Worm (Caenorhabditis elegans) whole organism, L1 larva: ENCODE results near the gene nlp-11.

Experiments used
- C16A3.4 ChIP-seq: fragments of 150-350 bp; optimal IDR thresholded peaks from 2 replicates; lab custom pipeline; 2014; ENCODE audit warnings: missing biosample characterization, missing genetic modification characterization
- F16B12.6 ChIP-seq: fragments of 150-350 bp; optimal IDR thresholded peaks from 2 replicates; lab custom pipeline; 2014; ENCODE audit warnings: missing biosample characterization, missing genetic modification characterization
- aly-2 ChIP-seq: fragments of 150-350 bp; optimal IDR thresholded peaks from 2 replicates; lab custom pipeline; 2014; ENCODE audit warnings: missing biosample characterization, missing genetic modification characterization
- ama-1 ChIP-seq: fragments of 150-350 bp; optimal IDR thresholded peaks from 2 replicates; lab custom pipeline; 2014
- blmp-1 ChIP-seq: fragments of 150-350 bp; optimal IDR thresholded peaks from 2 replicates; lab custom pipeline; 2014; ENCODE audit warnings: missing biosample characterization, missing genetic modification characterization
- ceh-82 ChIP-seq, 3 experiments: fragments of 150-350 bp in 1 of 3; sonication (generic microtip) in 2 of 3; optimal IDR thresholded peaks; 2 replicates each; lab custom pipeline; 2014 to 2017; ENCODE audit warnings: missing biosample characterization in 3 of 3, missing genetic modification characterization in 3 of 3
- dpl-1 ChIP-seq, 3 experiments: fragments of 150-350 bp in 2 of 3; sonication (generic microtip) in 1 of 3; optimal IDR thresholded peaks; 2 replicates each; lab custom pipeline; 2014 to 2017; ENCODE audit warnings: missing biosample characterization in 3 of 3, missing genetic modification characterization in 3 of 3, missing genetic modification reagents in 3 of 3
- efl-1 ChIP-seq, 4 experiments: fragments of 150-350 bp; optimal IDR thresholded peaks in 3 of 4; peaks in 1 of 4; 1 replicate in 1 of 4; 2 replicates in 3 of 4; lab custom pipeline; 2014; ENCODE audit warnings: missing biosample characterization in 2 of 4, missing genetic modification characterization in 2 of 4, missing genetic modification reagents in 2 of 4
- elt-3 ChIP-seq, 6 experiments: fragments of 150-350 bp in 1 of 6; sonication (generic microtip); optimal IDR thresholded peaks; 2 replicates each; lab custom pipeline; 2017 to 2018; ENCODE audit warnings: missing biosample characterization in 6 of 6, missing genetic modification characterization in 6 of 6, inconsistent platforms in 1 of 6
- fkh-4 ChIP-seq: sonication (generic microtip); optimal IDR thresholded peaks from 2 replicates; lab custom pipeline; 2016; ENCODE audit warnings: missing compliant biosample characterization, missing genetic modification characterization, borderline replicate concordance
- fkh-8 ChIP-seq: sonication (generic microtip); optimal IDR thresholded peaks from 2 replicates; lab custom pipeline; 2016; ENCODE audit warnings: mild to moderate bottlenecking, missing genetic modification characterization, missing compliant biosample characterization
- fos-1 ChIP-seq: fragments of 150-350 bp; optimal IDR thresholded peaks from 2 replicates; lab custom pipeline; 2014; ENCODE audit warnings: missing biosample characterization, missing genetic modification characterization
- hlh-4 ChIP-seq: sonication (generic microtip); optimal IDR thresholded peaks from 2 replicates; lab custom pipeline; 2016; ENCODE audit warnings: mild to moderate bottlenecking, missing genetic modification characterization, missing compliant biosample characterization
- irx-1 ChIP-seq: sonication (generic microtip); optimal IDR thresholded peaks from 2 replicates; lab custom pipeline; 2016; ENCODE audit warnings: missing genetic modification characterization, missing compliant biosample characterization
- lin-13 ChIP-seq: fragments of 150-350 bp; optimal IDR thresholded peaks from 2 replicates; lab custom pipeline; 2014; ENCODE audit warnings: missing biosample characterization, missing genetic modification reagents, missing genetic modification characterization
- lin-14 ChIP-seq: fragments of 200-800 bp; sonication (Bioruptor generic); optimal IDR thresholded peaks from 2 replicates; lab custom pipeline; 2018; ENCODE audit warnings: mild to moderate bottlenecking, missing genetic modification characterization, moderate library complexity, missing compliant biosample characterization
- lin-15B ChIP-seq: fragments of 150-350 bp; sonication (generic microtip); optimal IDR thresholded peaks from 3 replicates; lab custom pipeline; 2014; ENCODE audit warnings: missing biosample characterization, missing genetic modification characterization
- lin-35 ChIP-seq, 2 experiments: fragments of 150-350 bp; optimal IDR thresholded peaks; 2 replicates each; lab custom pipeline; 2014; ENCODE audit warnings: missing biosample characterization in 2 of 2, missing genetic modification characterization in 2 of 2, missing genetic modification reagents in 2 of 2
- lin-39 ChIP-seq: fragments of 150-350 bp; optimal IDR thresholded peaks from 2 replicates; lab custom pipeline; 2014; ENCODE audit warnings: missing biosample characterization, missing genetic modification reagents, missing genetic modification characterization
- lir-3 ChIP-seq: sonication (generic microtip); optimal IDR thresholded peaks from 2 replicates; lab custom pipeline; 2016; ENCODE audit warnings: mild to moderate bottlenecking, missing genetic modification characterization, moderate library complexity, missing compliant biosample characterization; ENCODE audit not compliant: poor library complexity
- lsy-2 ChIP-seq, 2 experiments: fragments of 150-350 bp; optimal IDR thresholded peaks; 2 replicates each; lab custom pipeline; 2014; ENCODE audit warnings: missing biosample characterization in 2 of 2, missing genetic modification characterization in 2 of 2
- mdl-1 ChIP-seq, 2 experiments: fragments of 150-350 bp; optimal IDR thresholded peaks; 2 replicates each; lab custom pipeline; 2014 to 2017; ENCODE audit warnings: missing biosample characterization in 2 of 2, missing genetic modification characterization in 2 of 2, inconsistent platforms in 1 of 2
- mef-2 ChIP-seq: fragments of 150-350 bp; optimal IDR thresholded peaks from 2 replicates; lab custom pipeline; 2014; ENCODE audit warnings: missing biosample characterization, missing genetic modification characterization
- mep-1 ChIP-seq: fragments of 150-350 bp; optimal IDR thresholded peaks from 2 replicates; lab custom pipeline; 2014; ENCODE audit warnings: missing biosample characterization, missing genetic modification characterization
- nhr-11 ChIP-seq: fragments of 150-350 bp; optimal IDR thresholded peaks from 2 replicates; lab custom pipeline; 2014; ENCODE audit warnings: missing biosample characterization, missing genetic modification characterization
- nhr-12 ChIP-seq: sonication (generic microtip); optimal IDR thresholded peaks from 2 replicates; lab custom pipeline; 2017; ENCODE audit warnings: missing biosample characterization, missing genetic modification characterization
- nhr-19 ChIP-seq: fragments of 200-800 bp; sonication (Bioruptor generic); conservative IDR thresholded peaks from 2 replicates; pipeline ENCODE4 v1.3.6; 2022; ENCODE audit warnings: missing genetic modification characterization, missing compliant biosample characterization
- nhr-20 ChIP-seq: sonication (generic microtip); optimal IDR thresholded peaks from 2 replicates; lab custom pipeline; 2016; ENCODE audit warnings: mild to moderate bottlenecking, missing genetic modification characterization, missing compliant biosample characterization
- nhr-237 ChIP-seq: fragments of 150-350 bp; optimal IDR thresholded peaks from 2 replicates; lab custom pipeline; 2014; ENCODE audit warnings: missing biosample characterization, missing genetic modification characterization
- nhr-28 ChIP-seq: fragments of 150-350 bp; optimal IDR thresholded peaks from 2 replicates; lab custom pipeline; 2014; ENCODE audit warnings: missing biosample characterization, missing genetic modification characterization
- nhr-47 ChIP-seq: sonication (generic microtip); optimal IDR thresholded peaks from 2 replicates; lab custom pipeline; 2016; ENCODE audit warnings: mild to moderate bottlenecking, missing genetic modification characterization, moderate library complexity, missing compliant biosample characterization
- nhr-71 ChIP-seq: sonication (generic microtip); optimal IDR thresholded peaks from 2 replicates; lab custom pipeline; 2016; ENCODE audit warnings: mild to moderate bottlenecking, missing genetic modification characterization, moderate library complexity, missing compliant biosample characterization
- nhr-76 ChIP-seq: sonication (generic microtip); optimal IDR thresholded peaks from 2 replicates; lab custom pipeline; 2017; ENCODE audit warnings: missing biosample characterization, missing genetic modification characterization
- nhr-77 ChIP-seq: fragments of 150-350 bp; optimal IDR thresholded peaks from 2 replicates; lab custom pipeline; 2014; ENCODE audit warnings: missing biosample characterization, missing genetic modification characterization
- nhr-90 ChIP-seq: sonication (generic microtip); optimal IDR thresholded peaks from 2 replicates; lab custom pipeline; 2016; ENCODE audit warnings: mild to moderate bottlenecking, missing genetic modification characterization, missing compliant biosample characterization; ENCODE audit not compliant: poor library complexity
- pag-3 ChIP-seq: sonication (generic microtip); optimal IDR thresholded peaks from 2 replicates; lab custom pipeline; 2017; ENCODE audit warnings: missing genetic modification characterization, mild to moderate bottlenecking, missing compliant biosample characterization, antibody characterized with exemption, borderline replicate concordance; ENCODE audit not compliant: insufficient read depth
- pax-3 ChIP-seq: fragments of 200-800 bp; sonication (Bioruptor generic); optimal IDR thresholded peaks from 2 replicates; lab custom pipeline; 2018; ENCODE audit warnings: mild to moderate bottlenecking, missing genetic modification characterization, moderate library complexity, missing compliant biosample characterization
- rnt-1 ChIP-seq: sonication (generic microtip); optimal IDR thresholded peaks from 2 replicates; lab custom pipeline; 2016; ENCODE audit warnings: mild to moderate bottlenecking, missing genetic modification characterization, moderate library complexity, missing compliant biosample characterization
- skn-1 ChIP-seq: fragments of 150-350 bp; optimal IDR thresholded peaks from 2 replicates; lab custom pipeline; 2014; ENCODE audit warnings: missing biosample characterization, missing genetic modification characterization
- snu-23 ChIP-seq: sonication (generic microtip); optimal IDR thresholded peaks from 2 replicates; lab custom pipeline; 2016; ENCODE audit warnings: missing genetic modification characterization, missing compliant biosample characterization
- swsn-7 ChIP-seq: sonication (generic microtip); optimal IDR thresholded peaks from 2 replicates; lab custom pipeline; 2016; ENCODE audit warnings: missing genetic modification characterization, missing compliant biosample characterization
- unc-130 ChIP-seq: fragments of 150-350 bp; optimal IDR thresholded peaks from 2 replicates; lab custom pipeline; 2017; ENCODE audit warnings: missing biosample characterization, missing genetic modification characterization, inconsistent platforms
- vab-15 ChIP-seq: sonication (generic microtip); optimal IDR thresholded peaks from 2 replicates; lab custom pipeline; 2017; ENCODE audit warnings: missing genotype, mild to moderate bottlenecking, missing genetic modification characterization, missing compliant biosample characterization
- xbp-1 ChIP-seq: sonication (generic microtip); optimal IDR thresholded peaks from 2 replicates; lab custom pipeline; 2016; ENCODE audit warnings: missing genetic modification characterization, missing compliant biosample characterization
- ztf-11 ChIP-seq, 2 experiments: sonication (generic microtip); optimal IDR thresholded peaks; 2 replicates each; lab custom pipeline; 2016 to 2017; ENCODE audit warnings: missing genetic modification characterization in 2 of 2, missing biosample characterization in 1 of 2, missing compliant biosample characterization in 1 of 2
- ztf-4 ChIP-seq: fragments of 150-350 bp; optimal IDR thresholded peaks from 2 replicates; lab custom pipeline; 2014; ENCODE audit warnings: missing biosample characterization, missing genetic modification characterization

The nlp-11 gene

ce11 chrII:9646928-9647838 is 44.6 kb downstream of the nlp-11 start, which contains the start of gene sqv-8 (continued):
- peak in 1 of 3 experiments; percentile 6 for TF ChIP-seq ceh-82 (tag; optimal IDR thresholded peaks at IDR 0.05; lab: Kevin White, UChicago)
- TF ChIP-seq dpl-1 (GFP tag; optimal IDR thresholded peaks at IDR 0.05; lab: Kevin White, UChicago) = peak in 1 of 3 experiments; percentile 25
- peak in 1 of 2 experiments; percentile 37 for TF ChIP-seq mdl-1 (tag; optimal IDR thresholded peaks at IDR 0.05; lab: Kevin White, UChicago)
- peak; percentile 39 for TF ChIP-seq nhr-20
- peak; percentile 20 for TF ChIP-seq blmp-1 (tag; lab: Kevin White, UChicago)
- TF ChIP-seq irx-1 (tag; lab: Kevin White, UChicago) = no peak
- no peak for TF ChIP-seq vab-15 (tag; lab: Kevin White, UChicago)
- TF ChIP-seq snu-23 (GFP tag; lab: Kevin White, UChicago) = peak; percentile 51
- TF ChIP-seq nhr-71 (tag; lab: Kevin White, UChicago) = peak; percentile 40
- TF ChIP-seq nhr-47 = peak; percentile 17
- no peak for TF ChIP-seq nhr-12 (tag; lab: Kevin White, UChicago)
- TF ChIP-seq rnt-1 (tag; lab: Kevin White, UChicago) = peak; percentile 5

DNA sequence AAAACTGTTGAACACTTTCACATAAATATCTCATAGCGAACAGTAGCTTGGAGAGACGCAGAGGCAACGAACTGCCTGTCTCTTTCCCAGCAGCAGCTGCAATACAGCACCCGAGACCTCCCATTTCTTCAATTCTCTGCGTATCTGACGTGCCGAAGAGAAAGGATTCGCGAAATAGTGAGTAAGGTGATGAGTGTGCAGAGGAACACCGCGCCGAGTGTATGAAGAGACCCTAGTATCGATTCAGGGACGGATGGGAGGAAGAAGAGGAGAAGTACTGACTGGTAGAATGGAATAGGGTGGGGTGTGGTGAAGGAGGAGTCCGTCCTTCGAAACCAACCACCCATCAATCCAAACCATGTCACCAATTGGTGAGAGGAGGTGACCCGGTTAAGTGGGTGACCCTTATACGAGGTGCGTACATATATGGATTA is 45.6 kb downstream of the nlp-11 start:
- peak; percentile 34 for TF ChIP-seq pax-3 (tag; lab: Kevin White, UChicago)
- TF ChIP-seq lsy-2 (tag; optimal IDR thresholded peaks at IDR 0.05; lab: Kevin White, UChicago) = peak; percentile 70 to 82
- peak; percentile 70 to 76 for TF ChIP-seq efl-1 (optimal IDR thresholded peaks at IDR 0.05; lab: Kevin White, UChicago)
- TF ChIP-seq efl-1 (GFP tag; optimal IDR thresholded peaks at IDR 0.05 in 1 of 2; lab: Kevin White, UChicago) = peak; percentile 9 to 86
- no peak for TF ChIP-seq mef-2 (tag; lab: Kevin White, UChicago)
- peak; percentile 56 for TF ChIP-seq skn-1 (tag; lab: Kevin White, UChicago)
- peak; percentile 40 for TF ChIP-seq lir-3 (tag; lab: Kevin White, UChicago)
- peak; percentile 70 for TF ChIP-seq swsn-7 (tag; lab: Kevin White, UChicago)
- TF ChIP-seq lin-14 (GFP tag; lab: Kevin White, UChicago) = peak; percentile 97
- peak; percentile 68 for TF ChIP-seq ztf-4
- peak in 2 of 6 experiments; percentile 33 to 59 for TF ChIP-seq elt-3 (tag; optimal IDR thresholded peaks at IDR 0.05; lab: Kevin White, UChicago)
- TF ChIP-seq aly-2 (tag; lab: Kevin White, UChicago) = no peak
- TF ChIP-seq nhr-90 (tag; lab: Kevin White, UChicago) = peak; percentile 50
- peak; percentile 53 for TF ChIP-seq fos-1 (tag; lab: Kevin White, UChicago)
- TF ChIP-seq lin-13 (GFP tag; lab: Kevin White, UChicago) = peak; percentile 29
- peak; percentile 52 to 68 for TF ChIP-seq lin-35 (GFP tag; optimal IDR thresholded peaks at IDR 0.05; lab: Kevin White, UChicago)
- TF ChIP-seq fkh-8 = peak; percentile 23
- no peak for TF ChIP-seq hlh-4 (tag; lab: Kevin White, UChicago)
- no peak for TF ChIP-seq nhr-28
- TF ChIP-seq F16B12.6 (tag; lab: Kevin White, UChicago) = peak; percentile 19
- no peak for TF ChIP-seq fkh-4 (tag; lab: Kevin White, UChicago)
- peak; percentile 60 for TF ChIP-seq nhr-47
- TF ChIP-seq snu-23 (GFP tag; lab: Kevin White, UChicago) = peak; percentile 78
- peak; percentile 40 to 53 (median 50) for TF ChIP-seq dpl-1 (GFP tag; optimal IDR thresholded peaks at IDR 0.05; lab: Kevin White, UChicago)
- TF ChIP-seq blmp-1 (tag; lab: Kevin White, UChicago) = peak; percentile 95
- TF ChIP-seq irx-1 (tag; lab: Kevin White, UChicago) = peak; percentile 41
- TF ChIP-seq nhr-237 (tag; lab: Kevin White, UChicago) = peak; percentile 49
- peak; percentile 24 for TF ChIP-seq pag-3 (tag; lab: Kevin White, UChicago)
- peak; percentile 94 for TF ChIP-seq nhr-20
- peak; percentile 56 for TF ChIP-seq nhr-11 (tag; lab: Kevin White, UChicago)
- TF ChIP-seq lin-15B (tag; lab: Kevin White, UChicago) = no peak
- no peak for TF ChIP-seq unc-130
- peak in 1 of 2 experiments; percentile 75 for TF ChIP-seq mdl-1 (tag; optimal IDR thresholded peaks at IDR 0.05; lab: Kevin White, UChicago)
- TF ChIP-seq nhr-19 (GFP tag; lab: Robert Waterston, UW) = peak; percentile 60
- peak; percentile 74 for TF ChIP-seq rnt-1 (tag; lab: Kevin White, UChicago)
- no peak for TF ChIP-seq lin-39
- peak; percentile 59 for TF ChIP-seq nhr-77 (tag; lab: Kevin White, UChicago)
- peak; percentile 83 for TF ChIP-seq nhr-71 (tag; lab: Kevin White, UChicago)
- TF ChIP-seq ztf-11 (tag; optimal IDR thresholded peaks at IDR 0.05; lab: Kevin White, UChicago) = peak in 1 of 2 experiments; percentile 73
- peak; percentile 82 for TF ChIP-seq ama-1 (lab: Kevin White, UChicago)
- TF ChIP-seq xbp-1 (tag; lab: Kevin White, UChicago) = peak; percentile 55
- TF ChIP-seq nhr-76 (tag; lab: Kevin White, UChicago) = no peak
- peak; percentile 90 for TF ChIP-seq mep-1 (tag; lab: Kevin White, UChicago)
- TF ChIP-seq C16A3.4 = peak; percentile 15
